Fruit fly (Drosophila melanogaster): Measurements from ENCODE around the gene U4-U6-60K.

Gene U4-U6-60K

dm6 chr3L:17475979-17476393 lies 37.7 kb downstream of the U4-U6-60K start, which contains the start of gene CG34250 (continued):
- TF ChIP-seq ems (GFP tag; optimal IDR thresholded peaks at IDR 0.05): peak; percentile 34
- TF ChIP-seq Bgb (GFP tag; IDR thresholded peaks at IDR 0.05; ENCODE audit: partially characterized antibody): peak; percentile 72
- TF ChIP-seq CG13123 (GFP tag; optimal IDR thresholded peaks at IDR 0.05): peak; percentile 36
- peak; percentile 79 for TF ChIP-seq CG12659 (GFP tag; optimal IDR thresholded peaks at IDR 0.05)
- TF ChIP-seq ci (GFP tag; IDR thresholded peaks at IDR 0.05): no peak
- peak; percentile 82 for TF ChIP-seq CG6791 (GFP tag; IDR thresholded peaks at IDR 0.05; ENCODE audit: partially characterized antibody)
- peak; percentile 66; the same call in 2 of the 3 replicates for TF ChIP-seq CG14860 (GFP tag; IDR thresholded peaks at IDR 0.05; ENCODE audit: partially characterized antibody)
- TF ChIP-seq CG30020 (tag; optimal IDR thresholded peaks at IDR 0.05): peak; percentile 53
- no peak for TF ChIP-seq CG10321 (GFP tag; IDR thresholded peaks at IDR 0.05)
- peak; percentile 85 for TF ChIP-seq unc-4 (GFP tag; IDR thresholded peaks at IDR 0.05; ENCODE audit: partially characterized antibody)
- TF ChIP-seq pum (GFP tag; optimal IDR thresholded peaks at IDR 0.05): peak; percentile 14
- peak; percentile 39 for TF ChIP-seq zen (tag; optimal IDR thresholded peaks at IDR 0.05)
- no peak for TF ChIP-seq so (GFP tag; IDR thresholded peaks at IDR 0.05)
- no peak for TF ChIP-seq CG10959 (GFP tag; IDR thresholded peaks at IDR 0.05)
- TF ChIP-seq HLH4C (GFP tag; IDR thresholded peaks at IDR 0.05; ENCODE audit: partially characterized antibody): peak; percentile 77
- TF ChIP-seq CG7786 (GFP tag; optimal IDR thresholded peaks at IDR 0.05): peak; percentile 25
- peak; percentile 45 for TF ChIP-seq CG18764 (GFP tag; optimal IDR thresholded peaks at IDR 0.05)
- peak; percentile 41 to 55 for TF ChIP-seq dpn (GFP tag; optimal IDR thresholded peaks at IDR 0.05)
- peak; percentile 37 for TF ChIP-seq Chrac-16 (GFP tag; optimal IDR thresholded peaks at IDR 0.05)
- peak; percentile 60 for TF ChIP-seq B-H2 (GFP tag; optimal IDR thresholded peaks at IDR 0.05)
- TF ChIP-seq CG13775 (GFP tag; optimal IDR thresholded peaks at IDR 0.05): peak; percentile 59
- peak; percentile 18 for TF ChIP-seq slp2 (GFP tag; optimal IDR thresholded peaks at IDR 0.05)
- TF ChIP-seq PHDP (tag; optimal IDR thresholded peaks at IDR 0.05): peak; percentile 26
- no peak for TF ChIP-seq CG11398 (GFP tag; optimal IDR thresholded peaks at IDR 0.05)
- TF ChIP-seq Rfx (GFP tag; IDR thresholded peaks at IDR 0.05): peak; percentile 61; the same call in 1 of the 2 replicates
- TF ChIP-seq Xrp1 (GFP tag; IDR thresholded peaks at IDR 0.05): no peak
- TF ChIP-seq CG2120 (GFP tag; optimal IDR thresholded peaks at IDR 0.05): peak; percentile 67
- TF ChIP-seq CG9727 (GFP tag; optimal IDR thresholded peaks at IDR 0.05): peak; percentile 31
- peak; percentile 28; the same call in 1 of the 2 replicates for TF ChIP-seq CG2129 (GFP tag; IDR thresholded peaks at IDR 0.05; ENCODE audit: partially characterized antibody)
- TF ChIP-seq Sin3A (optimal IDR thresholded peaks at IDR 0.05): peak; percentile 75
- TF ChIP-seq CG11504 (tag; optimal IDR thresholded peaks at IDR 0.05): peak; percentile 53
- TF ChIP-seq Meics (GFP tag; optimal IDR thresholded peaks at IDR 0.05): peak; percentile 35
- TF ChIP-seq Dll (GFP tag; IDR thresholded peaks at IDR 0.05; ENCODE audit: partially characterized antibody): peak; percentile 90
- no peak for TF ChIP-seq seq (GFP tag; IDR thresholded peaks at IDR 0.05)
- TF ChIP-seq eyg (GFP tag; optimal IDR thresholded peaks at IDR 0.05): no peak
- peak; percentile 89 for TF ChIP-seq MESR4 (GFP tag; optimal IDR thresholded peaks at IDR 0.05)
- TF ChIP-seq CTCF (GFP tag; optimal IDR thresholded peaks at IDR 0.05): peak; percentile 66
- TF ChIP-seq CG12299 (tag; optimal IDR thresholded peaks at IDR 0.05): no peak
- TF ChIP-seq Poxn (GFP tag; IDR thresholded peaks at IDR 0.05): no peak
- peak; percentile 70 for TF ChIP-seq vnd (GFP tag; IDR thresholded peaks at IDR 0.05; ENCODE audit: partially characterized antibody)
- peak; percentile 48; the same call in 2 of the 3 replicates for TF ChIP-seq CG17361 (GFP tag; IDR thresholded peaks at IDR 0.05)
- peak; percentile 47; the same call in 1 of the 3 replicates for TF ChIP-seq row (GFP tag; IDR thresholded peaks at IDR 0.05)
- peak in 1 of 2 experiments; percentile 50 for TF ChIP-seq insv (GFP tag; optimal IDR thresholded peaks at IDR 0.05)
- peak; percentile 68 for TF ChIP-seq bbx (GFP tag; IDR thresholded peaks at IDR 0.05; ENCODE audit: partially characterized antibody)
- peak; percentile 46 for TF ChIP-seq CG18619 (GFP tag; optimal IDR thresholded peaks at IDR 0.05)
- TF ChIP-seq pita (GFP tag; optimal IDR thresholded peaks at IDR 0.05): peak; percentile 71
- TF ChIP-seq Ets97D (GFP tag; optimal IDR thresholded peaks at IDR 0.05): peak; percentile 59
- no peak for TF ChIP-seq CG16779 (GFP tag; IDR thresholded peaks at IDR 0.05)
- peak; percentile 100 for TF ChIP-seq CG2116 (GFP tag; optimal IDR thresholded peaks at IDR 0.05)
- TF ChIP-seq zf30C (GFP tag; optimal IDR thresholded peaks at IDR 0.05): no peak
- TF ChIP-seq YL-1 (GFP tag; optimal IDR thresholded peaks at IDR 0.05): peak; percentile 75
